Worm (Caenorhabditis elegans) whole organism, L3 larva: ENCODE results near the gene ent-3.

ENCODE experiments used
- aly-2 ChIP-seq: fragments of 150-350 bp; optimal IDR thresholded peaks from 2 replicates; lab custom pipeline; 2014; ENCODE audit warnings: missing biosample characterization, missing genetic modification characterization
- ceh-28 ChIP-seq: fragments of 150-350 bp; optimal IDR thresholded peaks from 2 replicates; lab custom pipeline; 2014; ENCODE audit warnings: missing biosample characterization, missing genetic modification reagents, missing genetic modification characterization
- ceh-82 ChIP-seq: fragments of 150-350 bp; optimal IDR thresholded peaks from 2 replicates; lab custom pipeline; 2014; ENCODE audit warnings: missing biosample characterization, missing genetic modification characterization
- fkh-10 ChIP-seq: sonication (generic microtip); optimal IDR thresholded peaks from 2 replicates; lab custom pipeline; 2017; ENCODE audit warnings: missing biosample characterization, missing genetic modification reagents, missing genetic modification characterization
- fos-1 ChIP-seq: fragments of 150-350 bp; optimal IDR thresholded peaks from 2 replicates; lab custom pipeline; 2014; ENCODE audit warnings: missing biosample characterization, missing genetic modification characterization
- lin-39 ChIP-seq: fragments of 150-350 bp; optimal IDR thresholded peaks from 2 replicates; lab custom pipeline; 2018; ENCODE audit warnings: missing biosample characterization, missing genetic modification reagents, missing genetic modification characterization
- nfya-1 ChIP-seq: sonication (generic microtip); optimal IDR thresholded peaks from 2 replicates; lab custom pipeline; 2017; ENCODE audit warnings: missing genetic modification characterization, mild to moderate bottlenecking, missing compliant biosample characterization, antibody characterized with exemption, moderate library complexity; ENCODE audit not compliant: insufficient read depth
- nhr-25 ChIP-seq: sonication (generic microtip); optimal IDR thresholded peaks from 2 replicates; lab custom pipeline; 2017; ENCODE audit warnings: missing biosample characterization, missing genetic modification characterization
- pqm-1 ChIP-seq: fragments of 150-350 bp; optimal IDR thresholded peaks from 2 replicates; lab custom pipeline; 2017; ENCODE audit warnings: missing biosample characterization, missing genetic modification characterization, inconsistent platforms
- sea-2 ChIP-seq: fragments of 150-350 bp; sonication (generic microtip); optimal IDR thresholded peaks from 4 replicates; lab custom pipeline; 2014; ENCODE audit warnings: missing biosample characterization, missing genetic modification reagents, missing genetic modification characterization
- snpc-4 ChIP-seq: fragments of 150-350 bp; optimal IDR thresholded peaks from 2 replicates; lab custom pipeline; 2014; ENCODE audit warnings: missing biosample characterization, missing genetic modification characterization
- unc-62 ChIP-seq: fragments of 150-350 bp; sonication (generic microtip); optimal IDR thresholded peaks from 4 replicates; lab custom pipeline; 2014; ENCODE audit warnings: missing biosample characterization, missing genetic modification reagents, missing genetic modification characterization
- ztf-11 ChIP-seq: fragments of 150-350 bp; optimal IDR thresholded peaks from 2 replicates; lab custom pipeline; 2014; ENCODE audit warnings: missing biosample characterization, missing genetic modification characterization
- ztf-4 ChIP-seq: fragments of 150-350 bp; optimal IDR thresholded peaks from 2 replicates; lab custom pipeline; 2014; ENCODE audit warnings: missing biosample characterization, missing genetic modification characterization

DNA sequence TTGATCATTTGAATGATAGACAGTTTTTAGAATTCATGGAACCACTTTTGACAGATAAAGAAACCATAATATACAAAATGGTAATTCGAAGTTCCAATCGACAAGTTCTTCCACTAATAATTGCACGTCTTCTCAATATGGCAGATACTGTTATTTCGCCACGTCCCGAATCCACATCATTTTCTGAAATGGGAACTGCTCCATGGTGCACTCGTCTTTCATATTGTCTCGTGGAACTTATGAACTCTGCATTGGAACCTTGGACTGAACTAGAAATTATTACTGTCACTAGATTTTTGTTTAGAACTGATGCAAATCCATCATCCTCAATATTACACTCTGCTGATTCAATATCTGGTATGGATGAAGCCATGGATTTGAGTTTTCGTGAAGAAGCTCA, 48.7 kb downstream of the ent-3 start:
- TF ChIP-seq snpc-4 (tag; lab: Kevin White, UChicago) = no peak
- TF ChIP-seq sea-2 = no peak
- no peak for TF ChIP-seq aly-2 (tag; lab: Kevin White, UChicago)
- TF ChIP-seq pqm-1 (tag; lab: Kevin White, UChicago) = no peak
- TF ChIP-seq nfya-1 = no peak
- no peak for TF ChIP-seq ztf-11
- no peak for TF ChIP-seq fkh-10
- TF ChIP-seq ceh-28 (tag; lab: Kevin White, UChicago) = no peak
- no peak for TF ChIP-seq unc-62 (GFP tag; lab: Kevin White, UChicago)
- no peak for TF ChIP-seq lin-39 (tag; lab: Kevin White, UChicago)
- TF ChIP-seq nhr-25 (tag; lab: Kevin White, UChicago) = no peak
- no peak for TF ChIP-seq ceh-82 (tag; lab: Kevin White, UChicago)
- no peak for TF ChIP-seq ztf-4 (tag; lab: Kevin White, UChicago)
- no peak for TF ChIP-seq fos-1 (tag; lab: Kevin White, UChicago)
